Fruit fly (Drosophila melanogaster): ENCODE data around the gene CG14443.
A peak's percentile ranks its signal among the peaks of the same experiment; 100 is the strongest.

CG14443 gene

DNA sequence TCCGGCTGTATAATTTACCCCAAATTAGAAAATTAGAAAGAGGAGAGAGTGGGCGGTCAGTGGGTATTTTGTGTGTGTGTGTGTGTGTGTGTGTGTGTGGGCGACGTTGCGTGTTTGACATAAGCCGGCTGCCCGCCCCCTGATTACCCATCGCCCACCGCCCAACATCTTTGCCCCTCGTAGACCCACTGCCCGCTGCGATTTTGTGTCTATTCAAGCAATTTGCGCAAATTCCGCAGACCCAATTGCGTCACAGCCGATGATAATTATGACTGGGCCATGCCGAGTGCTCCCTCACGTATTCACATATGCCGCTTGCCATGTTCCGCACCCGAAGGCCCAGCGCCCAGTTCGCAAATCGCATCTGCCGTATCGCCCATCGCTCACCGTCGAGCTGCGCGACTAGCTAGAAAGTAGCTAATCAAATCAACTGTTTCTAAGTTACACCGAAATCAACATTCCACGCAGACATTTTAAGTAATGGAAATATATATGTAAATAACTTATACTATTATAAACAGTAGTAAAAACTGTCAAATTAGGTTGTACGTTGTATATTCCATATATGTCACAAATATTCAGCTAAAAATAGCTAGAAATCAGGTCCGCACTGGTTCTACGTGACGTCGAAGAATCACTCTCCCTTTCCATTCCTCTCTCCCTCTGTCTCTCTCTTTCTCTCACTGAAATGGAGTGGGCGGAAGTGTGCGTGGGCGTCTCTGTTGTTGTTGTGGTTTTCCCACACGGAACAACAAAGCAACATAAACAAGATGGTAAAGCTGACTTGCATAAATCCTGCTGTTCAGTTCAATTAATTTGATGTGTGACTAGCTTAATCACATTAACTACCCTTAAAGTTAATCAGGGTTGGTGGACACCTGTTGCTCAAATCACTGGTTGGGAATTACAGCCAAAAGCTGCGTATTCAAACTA lies 23.1 kb downstream of the CG14443 start (continued):
- TF ChIP-seq CG8632 (GFP tag; optimal IDR thresholded peaks at IDR 0.05) (peak; percentile 39), CG34406 (GFP tag; optimal IDR thresholded peaks at IDR 0.05) (no peak), Hr39 (GFP tag; optimal IDR thresholded peaks at IDR 0.05) (no peak), Sox102F (GFP tag; optimal IDR thresholded peaks at IDR 0.05) (peak; percentile 48), CG6792 (GFP tag; optimal IDR thresholded peaks at IDR 0.05) (peak; percentile 11), net (GFP tag; optimal IDR thresholded peaks at IDR 0.05) (peak; percentile 23), Eip75B (GFP tag; optimal IDR thresholded peaks at IDR 0.05) (peak; percentile 22), ss (GFP tag; optimal IDR thresholded peaks at IDR 0.05) (peak; percentile 54 to 59), CG15336 (GFP tag; IDR thresholded peaks at IDR 0.05) (peak; percentile 71), CG11762 (GFP tag; optimal IDR thresholded peaks at IDR 0.05; ENCODE audit: insufficient read depth) (no peak), Blimp-1 (GFP tag; optimal IDR thresholded peaks at IDR 0.05) (peak; percentile 87), CG8319 (GFP tag; optimal IDR thresholded peaks at IDR 0.05) (no peak), CG16779 (tag; optimal IDR thresholded peaks at IDR 0.05) (peak; percentile 40), CG6808 (GFP tag; optimal IDR thresholded peaks at IDR 0.05) (peak; percentile 40), topi (GFP tag; optimal IDR thresholded peaks at IDR 0.05) (peak; percentile 40), vri (GFP tag; optimal IDR thresholded peaks at IDR 0.05) (peak; percentile 67), lz (GFP tag; optimal IDR thresholded peaks at IDR 0.05) (no peak), Eip78C (GFP tag) (peak; percentile 78), CG4318 (GFP tag; optimal IDR thresholded peaks at IDR 0.05) (no peak), CG31627 (GFP tag; optimal IDR thresholded peaks at IDR 0.05) (no peak), CG3919 (GFP tag; optimal IDR thresholded peaks at IDR 0.05) (peak; percentile 34)

DNA sequence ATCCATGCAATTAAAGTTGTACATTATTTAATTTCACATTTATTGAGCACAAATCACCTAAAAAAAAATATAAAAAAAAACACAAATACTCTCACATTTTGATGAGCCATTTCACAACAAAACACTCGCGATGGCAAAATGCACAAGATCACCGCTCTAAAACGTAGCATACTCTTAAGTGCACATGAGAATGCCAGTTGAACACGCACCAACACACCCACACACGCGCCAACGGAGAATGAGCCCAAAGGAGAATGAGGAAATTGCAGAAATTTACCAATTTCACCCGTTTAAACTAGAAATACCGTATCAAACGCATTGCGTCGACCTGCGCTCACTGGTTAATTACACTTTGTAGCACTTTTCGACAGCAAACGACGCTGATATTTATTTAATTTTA lies 26.2 kb downstream of the CG14443 start:
- TF ChIP-seq CG8632 (GFP tag; optimal IDR thresholded peaks at IDR 0.05) (no peak), net (GFP tag; optimal IDR thresholded peaks at IDR 0.05) (no peak), dsx (GFP tag; optimal IDR thresholded peaks at IDR 0.05; ENCODE audit: poor library complexity, severe bottlenecking) (no peak), cyc (GFP tag; optimal IDR thresholded peaks at IDR 0.05) (no peak), CG15336 (GFP tag; IDR thresholded peaks at IDR 0.05) (0 out of 2 replicates have a peak, but pooled peaks have one; percentile 20), Ets96B (tag; optimal IDR thresholded peaks at IDR 0.05) (no peak), Gug (GFP tag; IDR thresholded peaks at IDR 0.05) (no peak), CG10669 (GFP tag; optimal IDR thresholded peaks at IDR 0.05) (no peak), dac (GFP tag; optimal IDR thresholded peaks at IDR 0.05) (no peak), CG1621 (tag; optimal IDR thresholded peaks at IDR 0.05) (peak; percentile 76)

DNA sequence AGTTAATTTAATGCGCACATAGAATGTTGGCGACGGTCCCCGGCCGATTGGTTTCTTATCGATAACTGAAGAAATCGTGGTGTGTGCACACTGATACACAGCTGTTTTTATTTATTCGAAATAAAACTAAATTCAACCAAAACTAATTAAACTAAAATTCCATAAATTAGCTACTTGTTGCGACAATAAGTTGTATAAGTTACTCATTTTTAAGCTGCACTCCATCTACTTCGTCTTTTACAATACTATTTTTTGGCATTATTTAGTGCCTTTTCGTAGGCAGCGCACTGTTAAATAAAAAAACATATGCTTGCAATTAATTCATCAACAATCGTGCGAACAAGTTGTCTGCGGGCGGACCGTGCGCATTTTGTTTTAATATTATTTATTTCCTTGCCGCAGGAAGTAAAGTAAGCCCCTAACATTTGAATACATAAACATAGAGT lies 27.7 kb downstream of the CG14443 start, which contains the start of the genes CG3224 and Ctr1A:
Gene CG3224, minus strand, starts transcription at position 71 of the 446 bp plus-strand sequence.
Gene Ctr1A, plus strand, starts transcription at position 256 of the 446 bp plus-strand sequence.
- TF ChIP-seq CG3032 (tag; optimal IDR thresholded peaks at IDR 0.05) (no peak), fd59A (GFP tag; optimal IDR thresholded peaks at IDR 0.05) (no peak), acj6 (GFP tag; optimal IDR thresholded peaks at IDR 0.05) (no peak), Met (GFP tag; optimal IDR thresholded peaks at IDR 0.05) (peak; percentile 12), lz (GFP tag; optimal IDR thresholded peaks at IDR 0.05) (no peak), eg (GFP tag; IDR thresholded peaks at IDR 0.05) (no peak), CG9139 (GFP tag; optimal IDR thresholded peaks at IDR 0.05) (no peak), esn (GFP tag; optimal IDR thresholded peaks at IDR 0.05) (peak; percentile 48), vri (GFP tag; optimal IDR thresholded peaks at IDR 0.05) (peak; percentile 1), CG11762 (GFP tag; optimal IDR thresholded peaks at IDR 0.05; ENCODE audit: insufficient read depth) (no peak), CG34406 (GFP tag; optimal IDR thresholded peaks at IDR 0.05) (no peak), topi (GFP tag; optimal IDR thresholded peaks at IDR 0.05) (no peak), fkh (GFP tag; optimal IDR thresholded peaks at IDR 0.05) (peak; percentile 33), Eip78C (GFP tag) (peak; percentile 53), OdsH (GFP tag; optimal IDR thresholded peaks at IDR 0.05) (no peak), Hr4 (GFP tag; optimal IDR thresholded peaks at IDR 0.05) (no peak), CG10669 (GFP tag; optimal IDR thresholded peaks at IDR 0.05) (peak; percentile 7), Eip75B (GFP tag; optimal IDR thresholded peaks at IDR 0.05) (peak; percentile 3), ss (GFP tag; optimal IDR thresholded peaks at IDR 0.05) (no peak), Blimp-1 (GFP tag; optimal IDR thresholded peaks at IDR 0.05) (no peak), Sox102F (GFP tag; optimal IDR thresholded peaks at IDR 0.05) (peak; percentile 20), CG6854 (GFP tag; optimal IDR thresholded peaks at IDR 0.05) (peak; percentile 9), Sox15 (GFP tag; optimal IDR thresholded peaks at IDR 0.05) (no peak), svp (GFP tag) (no peak), CG6163 (GFP tag; IDR thresholded peaks at IDR 0.05) (no peak), Eip93F (GFP tag; optimal IDR thresholded peaks at IDR 0.05) (no peak)
